Worm (Caenorhabditis elegans): ENCODE results near the gene T03F7.7.

The T03F7.7 gene

DNA sequence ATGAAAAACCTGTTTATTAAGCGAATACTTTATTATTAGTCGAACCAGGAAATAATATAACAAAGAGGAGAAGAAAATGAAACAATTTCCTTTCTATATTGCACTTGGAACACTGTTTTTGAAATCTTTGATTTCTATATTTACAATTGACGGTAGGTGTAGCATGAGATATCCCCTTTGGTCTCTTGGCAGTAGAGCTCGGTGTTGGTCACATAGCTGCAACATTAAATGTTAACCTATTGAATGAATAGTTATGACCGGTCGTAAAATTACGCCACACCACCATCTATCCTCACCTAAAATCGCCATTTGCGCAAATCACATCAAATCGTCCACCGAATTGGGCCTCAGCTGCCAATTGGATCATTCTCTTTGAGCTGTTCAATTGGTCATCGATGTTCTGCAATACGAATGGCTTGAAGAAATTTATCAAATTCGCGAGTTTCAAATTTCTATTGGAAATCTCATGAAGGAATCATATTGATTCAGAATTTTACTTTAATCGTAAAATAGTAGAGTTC, 33.7 kb downstream of the T03F7.7 start:
- TF ChIP-seq Y67H2A.10 (GFP tag; conservative IDR thresholded peaks at IDR 0.05) (no peak), tbp1 (GFP tag; optimal IDR thresholded peaks at IDR 0.05) (no peak), snpc-1.1 (tag; optimal IDR thresholded peaks at IDR 0.05; ENCODE audit: insufficient read depth) (no peak), hlh-26 (GFP tag; conservative IDR thresholded peaks at IDR 0.05) (no peak), let-526 (GFP tag; IDR thresholded peaks at IDR 0.05) (no peak), somi-1 (GFP tag; optimal IDR thresholded peaks at IDR 0.05) (no peak), F57A8.1 (GFP tag; optimal IDR thresholded peaks at IDR 0.05) (no peak), ceh-40 (GFP tag; IDR thresholded peaks at IDR 0.05) (no peak)

- 0 out of 2 replicates have a peak, but pooled peaks have one; percentile 24 for TF ChIP-seq let-526 (GFP tag; IDR thresholded peaks at IDR 0.05)
- no peak for TF ChIP-seq Y56A3A.18 (GFP tag; IDR thresholded peaks at IDR 0.05)
Observed at ce11 chrV:11346912-11347311, 35.7 kb downstream of the T03F7.7 start, which contains the start of gene grl-7. Gene grl-7, minus strand, starts transcription at chrV:11347012.

- TF ChIP-seq ztf-22 (GFP tag; optimal IDR thresholded peaks at IDR 0.05), result no peak
- no peak for TF ChIP-seq C06A6.2 (GFP tag; conservative IDR thresholded peaks at IDR 0.05)
- no peak for TF ChIP-seq ets-4 (GFP tag; optimal IDR thresholded peaks at IDR 0.05)
- no peak for TF ChIP-seq bed-1 (GFP tag; IDR thresholded peaks at IDR 0.05)
- TF ChIP-seq snpc-1.3 (tag; optimal IDR thresholded peaks at IDR 0.05; ENCODE audit: insufficient read depth), result no peak
- no peak for TF ChIP-seq mcd-1 (GFP tag; IDR thresholded peaks at IDR 0.05)
- TF ChIP-seq ZK185.1 (tag; optimal IDR thresholded peaks at IDR 0.05; ENCODE audit: poor library complexity, severe bottlenecking), result no peak
- no peak for TF ChIP-seq nhr-179 (tag; optimal IDR thresholded peaks at IDR 0.05)
- TF ChIP-seq lin-26 (GFP tag; IDR thresholded peaks at IDR 0.05), result no peak
- TF ChIP-seq B0336.3 (GFP tag; IDR thresholded peaks at IDR 0.05), result no peak
- TF ChIP-seq hsf-1 (GFP tag; IDR thresholded peaks at IDR 0.05), result no peak
- TF ChIP-seq rec-8 (tag; optimal IDR thresholded peaks at IDR 0.05), result no peak
- TF ChIP-seq let-526 (GFP tag; IDR thresholded peaks at IDR 0.05), result no peak
- TF ChIP-seq nhr-120 (GFP tag; IDR thresholded peaks at IDR 0.05), result no peak
- no peak for TF ChIP-seq bed-2 (GFP tag; IDR thresholded peaks at IDR 0.05)
- TF ChIP-seq nhr-80 (tag; optimal IDR thresholded peaks at IDR 0.05), result no peak
- no peak for TF ChIP-seq F55B11.4 (tag; optimal IDR thresholded peaks at IDR 0.05; ENCODE audit: borderline replicate concordance, insufficient read depth)
- TF ChIP-seq F39B2.1 (GFP tag; IDR thresholded peaks at IDR 0.05), result no peak
- TF ChIP-seq lag-1 (GFP tag; IDR thresholded peaks at IDR 0.05), result no peak
- TF ChIP-seq B0261.1 (tag; optimal IDR thresholded peaks at IDR 0.05), result no peak
Observed at ce11 chrV:11351263-11351662, 40.0 kb downstream of the T03F7.7 start.

- no peak for TF ChIP-seq lin-35 (GFP tag; optimal IDR thresholded peaks at IDR 0.05)
- no peak for TF ChIP-seq F55B11.4 (tag; optimal IDR thresholded peaks at IDR 0.05; ENCODE audit: borderline replicate concordance, insufficient read depth)
Observed at ce11 chrV:11352893-11353292, 41.7 kb downstream of the T03F7.7 start, which contains the start of gene npr-25. Gene npr-25, minus strand, starts transcription at chrV:11352993.

DNA sequence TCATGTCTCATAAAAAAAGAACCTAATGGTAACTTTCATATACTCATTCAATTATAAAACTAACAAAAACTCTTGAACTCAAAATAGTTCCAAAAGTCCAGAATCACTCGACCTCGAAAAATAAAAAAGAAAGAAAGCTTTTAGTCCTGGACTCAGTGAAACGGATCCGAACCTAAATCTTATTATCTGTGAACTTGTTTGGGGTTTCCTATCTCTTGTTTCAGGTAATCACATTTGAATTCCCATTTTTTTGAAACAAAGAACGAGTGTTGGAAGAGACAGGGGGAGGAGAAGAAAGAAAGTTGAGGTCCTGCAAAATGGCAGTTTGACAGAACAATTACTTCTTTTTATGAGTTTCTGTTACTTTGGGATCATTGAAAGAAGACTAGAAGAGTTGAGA, 43.0 kb downstream of the T03F7.7 start:
- no peak for TF ChIP-seq Y56A3A.18 (GFP tag; IDR thresholded peaks at IDR 0.05)
- no peak for TF ChIP-seq bed-2 (GFP tag; IDR thresholded peaks at IDR 0.05)
- TF ChIP-seq Y95B8A.8 (GFP tag; IDR thresholded peaks at IDR 0.05), result no peak

Data from whole organism, young adult.